Worm (Caenorhabditis elegans) whole organism, L2 larva: ENCODE results near the gene mrpl-55.

Experiments used
- R02D3.7 ChIP-seq: fragments of 150-350 bp; optimal IDR thresholded peaks from 2 replicates; lab custom pipeline; 2014; ENCODE audit warnings: missing biosample characterization, missing genetic modification characterization
- ama-1 ChIP-seq: fragments of 150-350 bp; optimal IDR thresholded peaks from 2 replicates; lab custom pipeline; 2018; ENCODE audit warnings: inconsistent platforms
- blmp-1 ChIP-seq: sonication (generic microtip); optimal IDR thresholded peaks from 2 replicates; lab custom pipeline; 2017; ENCODE audit warnings: missing genetic modification characterization, mild to moderate bottlenecking, missing compliant biosample characterization, antibody characterized with exemption, moderate library complexity; ENCODE audit not compliant: insufficient read depth
- nhr-23 ChIP-seq: fragments of 150-350 bp; optimal IDR thresholded peaks from 2 replicates; lab custom pipeline; 2014; ENCODE audit warnings: missing biosample characterization, missing genetic modification reagents, missing genetic modification characterization
- sem-4 ChIP-seq: fragments of 150-350 bp; optimal IDR thresholded peaks from 2 replicates; lab custom pipeline; 2014; ENCODE audit warnings: missing biosample characterization, missing genetic modification reagents, missing genetic modification characterization
- unc-62 ChIP-seq: fragments of 150-350 bp; optimal IDR thresholded peaks from 2 replicates; lab custom pipeline; 2014; ENCODE audit warnings: missing biosample characterization, missing genetic modification reagents, missing genetic modification characterization

- TF ChIP-seq ama-1 (lab: Kevin White, UChicago) (no peak), nhr-23 (no peak), unc-62 (GFP tag; lab: Kevin White, UChicago) (no peak), sem-4 (no peak), blmp-1 (tag; lab: Kevin White, UChicago) (no peak), R02D3.7 (tag; lab: Kevin White, UChicago) (no peak)
Measured at ce11 chrIV:425052-425451, 18.7 kb upstream of the mrpl-55 start, which contains the start of gene daf-18.
